Fruit fly (Drosophila melanogaster) whole organism, prepupa: Measurements from ENCODE around the gene loco.

Source experiments
- CG10631 ChIP-seq: fragments of 200-800 bp; sonication (Bioruptor generic); optimal IDR thresholded peaks from 2 replicates; lab custom pipeline; 2016; ENCODE audit warnings: missing biosample characterization, missing genetic modification characterization
- CG10669 ChIP-seq: fragments of 200-800 bp; sonication (Bioruptor generic); optimal IDR thresholded peaks from 3 replicates; lab custom pipeline; 2018; ENCODE audit warnings: missing biosample characterization, mild to moderate bottlenecking, missing genetic modification characterization, moderate library complexity
- CG11294 ChIP-seq: fragments of 200-800 bp; sonication (Bioruptor generic); IDR thresholded peaks from 2 replicates; pipeline ENCODE4 v1.3.6; 2022; ENCODE audit warnings: missing biosample characterization, missing genetic modification characterization
- CG11762 ChIP-seq: fragments of 200-800 bp; sonication (Bioruptor generic); optimal IDR thresholded peaks from 3 replicates; lab custom pipeline; 2016; ENCODE audit warnings: missing biosample characterization, missing genetic modification characterization; ENCODE audit not compliant: insufficient read depth
- CG15336 ChIP-seq: fragments of 200-800 bp; sonication (Bioruptor generic); IDR thresholded peaks from 2 replicates; pipeline ENCODE4 v1.3.6; 2022; ENCODE audit warnings: missing biosample characterization, missing genetic modification characterization
- CG16779 ChIP-seq: fragments of 200-800 bp; sonication (Bioruptor generic); optimal IDR thresholded peaks from 3 replicates; lab custom pipeline; 2017; ENCODE audit warnings: missing biosample characterization, mild to moderate bottlenecking, missing genetic modification characterization
- CG3032 ChIP-seq: fragments of 200-800 bp; optimal IDR thresholded peaks from 2 replicates; lab custom pipeline; 2019; ENCODE audit warnings: missing biosample characterization, mild to moderate bottlenecking, missing genetic modification characterization, moderate library complexity
- CG32006 ChIP-seq: fragments of 200-800 bp; sonication (Bioruptor generic); optimal IDR thresholded peaks from 3 replicates; lab custom pipeline; 2017; ENCODE audit warnings: missing biosample characterization, mild to moderate bottlenecking, missing genetic modification characterization
- CG3919 ChIP-seq: fragments of 200-800 bp; sonication (Bioruptor generic); optimal IDR thresholded peaks from 3 replicates; lab custom pipeline; 2016; ENCODE audit warnings: missing biosample characterization, missing genetic modification characterization
- CG6163 ChIP-seq: fragments of 200-800 bp; sonication (Bioruptor generic); IDR thresholded peaks from 3 replicates; pipeline ENCODE4 v1.3.6; 2022; ENCODE audit warnings: missing biosample characterization, missing genetic modification characterization
- CG6276 ChIP-seq: fragments of 200-800 bp; sonication (Bioruptor generic); optimal IDR thresholded peaks from 2 replicates; lab custom pipeline; 2017; ENCODE audit warnings: missing biosample characterization, mild to moderate bottlenecking, missing genetic modification characterization
- CG6792 ChIP-seq: fragments of 200-800 bp; sonication (Bioruptor generic); optimal IDR thresholded peaks from 3 replicates; lab custom pipeline; 2016; ENCODE audit warnings: missing biosample characterization, missing genetic modification characterization
- CG8119 ChIP-seq: fragments of 200-800 bp; sonication (Bioruptor generic); IDR thresholded peaks from 3 replicates; pipeline ENCODE4 v1.3.6; 2022; ENCODE audit warnings: missing biosample characterization, missing genetic modification characterization
- CG8632 ChIP-seq: fragments of 200-800 bp; sonication (Bioruptor generic); optimal IDR thresholded peaks from 3 replicates; lab custom pipeline; 2016; ENCODE audit warnings: missing biosample characterization, missing genetic modification characterization
- Eip75B ChIP-seq: fragments of 200-800 bp; sonication (Bioruptor generic); optimal IDR thresholded peaks from 3 replicates; lab custom pipeline; 2016; ENCODE audit warnings: missing biosample characterization, missing genetic modification characterization
- Eip78C ChIP-seq: fragments of 200-800 bp; sonication (Bioruptor generic); peaks from one replicate; lab custom pipeline; 2016; ENCODE audit warnings: missing biosample characterization, missing genetic modification characterization
- Ets96B ChIP-seq: fragments of 200-800 bp; optimal IDR thresholded peaks from 2 replicates; lab custom pipeline; 2019; ENCODE audit warnings: missing biosample characterization, mild to moderate bottlenecking, missing genetic modification characterization, moderate library complexity
- Gug ChIP-seq: fragments of 200-800 bp; sonication (Bioruptor generic); IDR thresholded peaks from 2 replicates; pipeline ENCODE4 v1.3.6; 2022; ENCODE audit warnings: missing biosample characterization, missing genetic modification characterization
- Hr38 ChIP-seq: sonication (Bioruptor generic); optimal IDR thresholded peaks from 2 replicates; lab custom pipeline; 2016; ENCODE audit warnings: missing biosample characterization, missing genetic modification characterization
- Hr39 ChIP-seq: fragments of 200-800 bp; sonication (Bioruptor generic); optimal IDR thresholded peaks from 2 replicates; lab custom pipeline; 2016; ENCODE audit warnings: missing biosample characterization, missing genetic modification characterization
- Hr4 ChIP-seq: fragments of 200-800 bp; sonication (Bioruptor generic); optimal IDR thresholded peaks from 3 replicates; lab custom pipeline; 2016; ENCODE audit warnings: missing biosample characterization, missing genetic modification characterization
- Lpt ChIP-seq: fragments of 200-800 bp; sonication (Bioruptor generic); optimal IDR thresholded peaks from 3 replicates; lab custom pipeline; 2016; ENCODE audit warnings: missing biosample characterization, missing genetic modification characterization
- Smox ChIP-seq: fragments of 200-800 bp; sonication (Bioruptor generic); optimal IDR thresholded peaks from 3 replicates; lab custom pipeline; 2016; ENCODE audit warnings: missing biosample characterization, missing genetic modification characterization
- Sox14 ChIP-seq: fragments of 200-800 bp; sonication (Bioruptor generic); optimal IDR thresholded peaks from 3 replicates; lab custom pipeline; 2016; ENCODE audit warnings: missing biosample characterization, missing genetic modification characterization
- Sox15 ChIP-seq: fragments of 200-800 bp; sonication (Bioruptor generic); optimal IDR thresholded peaks from 3 replicates; lab custom pipeline; 2016; ENCODE audit warnings: missing biosample characterization, missing genetic modification characterization
- dsx ChIP-seq: fragments of 200-800 bp; optimal IDR thresholded peaks from 3 replicates; lab custom pipeline; 2019; ENCODE audit warnings: missing biosample characterization, mild to moderate bottlenecking, missing genetic modification characterization, moderate library complexity; ENCODE audit not compliant: poor library complexity, severe bottlenecking
- eg ChIP-seq: fragments of 200-800 bp; sonication (Bioruptor generic); IDR thresholded peaks from 3 replicates; pipeline ENCODE4 v1.3.6; 2022; ENCODE audit warnings: missing biosample characterization, missing genetic modification characterization
- esn ChIP-seq: fragments of 200-800 bp; sonication (Bioruptor generic); optimal IDR thresholded peaks from 2 replicates; lab custom pipeline; 2016; ENCODE audit warnings: missing biosample characterization, mild to moderate bottlenecking, missing genetic modification characterization, moderate library complexity
- fkh ChIP-seq: fragments of 200-800 bp; sonication (Bioruptor generic); optimal IDR thresholded peaks from 3 replicates; lab custom pipeline; 2017; ENCODE audit warnings: missing biosample characterization, mild to moderate bottlenecking, missing genetic modification characterization, moderate library complexity
- pdm3 ChIP-seq: fragments of 200-800 bp; sonication (Bioruptor generic); optimal IDR thresholded peaks from 3 replicates; lab custom pipeline; 2016; ENCODE audit warnings: missing biosample characterization, missing genetic modification characterization
- spab ChIP-seq: fragments of 200-800 bp; sonication (Bioruptor generic); optimal IDR thresholded peaks from 2 replicates; lab custom pipeline; 2017; ENCODE audit warnings: missing biosample characterization, mild to moderate bottlenecking, missing genetic modification characterization, missing genetic modification reagents
- topi ChIP-seq: fragments of 200-800 bp; sonication (Bioruptor generic); optimal IDR thresholded peaks from 3 replicates; lab custom pipeline; 2016; ENCODE audit warnings: missing biosample characterization, missing genetic modification characterization

The loco gene

dm6 chr3R:22582981-22583380 lies 56.2 kb downstream of the loco start, which contains the start of gene Dph5:
TSS of gene Dph5 (minus strand) at chr3R:22583225.
- TF ChIP-seq CG8632 (GFP tag; lab: Kevin White, UChicago) = no peak
- TF ChIP-seq dsx (GFP tag; lab: Kevin White, UChicago) = no peak
- TF ChIP-seq CG15336 (GFP tag; lab: Robert Waterston, UW) = no peak
- no peak for TF ChIP-seq Smox (GFP tag; lab: Kevin White, UChicago)
- TF ChIP-seq topi (GFP tag; lab: Kevin White, UChicago) = no peak
- no peak for TF ChIP-seq CG3919 (GFP tag; lab: Kevin White, UChicago)
- no peak for TF ChIP-seq fkh (GFP tag; lab: Kevin White, UChicago)
- TF ChIP-seq Sox15 (GFP tag; lab: Kevin White, UChicago) = no peak
- TF ChIP-seq CG10669 (GFP tag; lab: Kevin White, UChicago) = no peak
- TF ChIP-seq CG16779 (tag; lab: Kevin White, UChicago) = no peak
- TF ChIP-seq CG10631 (GFP tag; lab: Kevin White, UChicago) = no peak
- no peak for TF ChIP-seq CG6792 (GFP tag; lab: Kevin White, UChicago)
- no peak for TF ChIP-seq CG8119 (GFP tag; lab: Robert Waterston, UW)
- no peak for TF ChIP-seq CG11762 (GFP tag; lab: Kevin White, UChicago)
- no peak for TF ChIP-seq spab (GFP tag; lab: Kevin White, UChicago)
- TF ChIP-seq Hr38 = no peak
- no peak for TF ChIP-seq Sox14 (GFP tag; lab: Kevin White, UChicago)
- TF ChIP-seq, all 60 proteins: peak for 0

dm6 chr3R:22580546-22580945 lies 58.6 kb downstream of the loco start, which contains the start of gene CSN6:
TSS of gene CSN6 (plus strand) at chr3R:22580773.
- TF ChIP-seq Hr39 (GFP tag; lab: Kevin White, UChicago) = no peak
- peak; percentile 67 for TF ChIP-seq dsx (GFP tag; lab: Kevin White, UChicago)
- TF ChIP-seq CG3032 (tag; lab: Kevin White, UChicago) = peak; percentile 19
- peak; percentile 36 for TF ChIP-seq Sox14 (GFP tag; lab: Kevin White, UChicago)
- TF ChIP-seq Eip78C = peak; percentile 15

- TF ChIP-seq CG8119 (GFP tag; lab: Robert Waterston, UW) = peak; percentile 14; the same call in 1 of the 3 replicates
- no peak for TF ChIP-seq Eip75B
These were observed 62.2 kb downstream of the loco start for dm6 chr3R:22576979-22577378.

DNA sequence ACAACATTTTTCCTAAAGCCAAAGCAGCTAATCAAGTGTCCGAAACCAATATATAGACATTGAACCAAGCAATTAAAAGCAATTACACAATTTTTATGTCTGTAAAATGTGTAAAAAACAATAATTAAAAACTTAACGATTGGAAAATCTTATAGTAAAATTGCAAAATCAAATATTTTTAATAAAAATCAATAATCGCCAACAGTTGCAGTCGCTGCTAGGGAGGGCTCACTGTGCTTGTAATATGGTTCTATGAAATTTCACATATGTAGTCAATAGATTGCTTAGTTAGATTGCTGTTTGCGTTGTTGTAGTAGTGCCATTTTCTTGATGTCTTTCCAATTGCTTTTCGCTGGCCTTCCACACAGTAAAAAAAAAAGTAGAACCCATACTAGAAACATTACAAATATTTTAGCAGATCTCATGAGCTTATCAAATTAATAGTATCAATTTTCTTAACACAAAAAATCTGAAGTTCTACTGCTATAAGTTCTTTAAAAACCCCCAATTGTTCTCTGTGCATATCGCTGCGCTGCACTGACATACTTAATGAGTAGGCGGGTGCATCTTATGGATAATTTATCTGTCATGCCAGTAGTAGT lies 63.0 kb downstream of the loco start:
- TF ChIP-seq CG3919 (GFP tag; lab: Kevin White, UChicago) (peak; percentile 26), Gug (GFP tag; lab: Robert Waterston, UW) (peak; percentile 54), CG6163 (peak; percentile 69), CG11762 (GFP tag; lab: Kevin White, UChicago) (no peak), CG6276 (GFP tag; lab: Kevin White, UChicago) (peak; percentile 44), CG15336 (GFP tag; lab: Robert Waterston, UW) (peak; percentile 18; the same call in 1 of the 2 replicates), Eip78C (peak; percentile 70), Eip75B (no peak), CG32006 (GFP tag; lab: Kevin White, UChicago) (peak; percentile 55), Lpt (GFP tag; lab: Kevin White, UChicago) (peak; percentile 32), eg (peak; percentile 82), esn (GFP tag; lab: Kevin White, UChicago) (no peak), CG11294 (GFP tag; lab: Robert Waterston, UW) (peak; percentile 7; the same call in 1 of the 2 replicates), Hr4 (GFP tag; lab: Kevin White, UChicago) (peak; percentile 21), Ets96B (tag; lab: Kevin White, UChicago) (no peak)

DNA sequence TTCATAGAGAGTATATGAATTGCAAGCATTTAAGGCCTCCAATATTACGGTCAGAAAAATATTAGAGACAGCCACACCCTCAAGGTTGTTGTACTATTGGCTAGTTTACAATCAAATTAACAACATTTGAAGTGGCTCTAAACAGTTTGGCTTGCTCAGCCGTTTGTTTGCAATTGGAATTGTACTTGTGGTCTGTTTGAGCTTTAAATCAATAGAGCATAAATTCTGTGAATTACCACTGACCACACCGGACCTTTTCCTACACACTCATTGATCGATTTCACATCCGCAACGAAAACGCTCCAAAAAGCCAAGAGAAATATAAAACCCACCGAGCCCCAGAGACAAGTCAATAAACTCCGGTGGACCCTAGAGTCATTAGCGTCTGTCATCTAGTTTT lies 65.6 kb downstream of the loco start:
- TF ChIP-seq fkh (GFP tag; lab: Kevin White, UChicago) = peak; percentile 72
- TF ChIP-seq pdm3 (GFP tag; lab: Kevin White, UChicago) = no peak
- TF ChIP-seq, all 60 proteins: peak for 1
